Worm (Caenorhabditis elegans): ENCODE results near the gene F26D2.3.

The F26D2.3 gene

ce11 chrV:16437546-16437945, 29.8 kb downstream of the F26D2.3 start, which contains the start of gene F26D2.15:
TSS of gene F26D2.15 (plus strand) at chrV:16437846.
- TF ChIP-seq him-1 (tag; optimal IDR thresholded peaks at IDR 0.05), result no peak
- TF ChIP-seq dao-5 (tag; optimal IDR thresholded peaks at IDR 0.05), result no peak
- TF ChIP-seq W03F9.2 (tag; optimal IDR thresholded peaks at IDR 0.05), result no peak

- TF ChIP-seq W03F9.2 (tag; optimal IDR thresholded peaks at IDR 0.05), result no peak
- no peak for TF ChIP-seq dao-5 (tag; optimal IDR thresholded peaks at IDR 0.05)
- no peak for TF ChIP-seq him-1 (tag; optimal IDR thresholded peaks at IDR 0.05)
Measured at ce11 chrV:16443626-16444025, 35.9 kb downstream of the F26D2.3 start, which contains the start of gene srh-141. TSS of gene srh-141 (plus strand) at chrV:16443926.

ce11 chrV:16445676-16446075, 37.9 kb downstream of the F26D2.3 start, which contains the start of gene T08G3.6:
TSS of gene T08G3.6 (plus strand) at chrV:16445976.
- TF ChIP-seq W03F9.2 (tag; optimal IDR thresholded peaks at IDR 0.05) (no peak), him-1 (tag; optimal IDR thresholded peaks at IDR 0.05) (no peak), dao-5 (tag; optimal IDR thresholded peaks at IDR 0.05) (no peak)

- TF ChIP-seq dao-5 (tag; optimal IDR thresholded peaks at IDR 0.05), result no peak
- no peak for TF ChIP-seq him-1 (tag; optimal IDR thresholded peaks at IDR 0.05)
- TF ChIP-seq W03F9.2 (tag; optimal IDR thresholded peaks at IDR 0.05), result no peak
Measured at ce11 chrV:16446191-16446590, 38.4 kb downstream of the F26D2.3 start.

ce11 chrV:16447735-16448134, 40.0 kb downstream of the F26D2.3 start, which contains the start of gene T08G3.13:
TSS of gene T08G3.13 (plus strand) at chrV:16448035.
- TF ChIP-seq him-1 (tag; optimal IDR thresholded peaks at IDR 0.05) (no peak), dao-5 (tag; optimal IDR thresholded peaks at IDR 0.05) (no peak), W03F9.2 (tag; optimal IDR thresholded peaks at IDR 0.05) (no peak)

ce11 chrV:16455065-16455464, 47.3 kb downstream of the F26D2.3 start, which contains the start of gene str-14:
TSS of gene str-14 (minus strand) at chrV:16455165.
- TF ChIP-seq him-1 (tag; optimal IDR thresholded peaks at IDR 0.05) (no peak), W03F9.2 (tag; optimal IDR thresholded peaks at IDR 0.05) (no peak), dao-5 (tag; optimal IDR thresholded peaks at IDR 0.05) (no peak)

- TF ChIP-seq him-1 (tag; optimal IDR thresholded peaks at IDR 0.05) (no peak), W03F9.2 (tag; optimal IDR thresholded peaks at IDR 0.05) (no peak), dao-5 (tag; optimal IDR thresholded peaks at IDR 0.05) (no peak)
Measured at ce11 chrV:16458714-16459113, 51.0 kb downstream of the F26D2.3 start, which contains the start of gene str-15. TSS of gene str-15 (minus strand) at chrV:16458814.

- TF ChIP-seq W03F9.2 (tag; optimal IDR thresholded peaks at IDR 0.05), result no peak
Measured at ce11 chrV:16459377-16459776, 51.6 kb downstream of the F26D2.3 start.
